Worm (Caenorhabditis elegans): Measurements from ENCODE around the gene pde-4.
A peak's percentile ranks its signal among the peaks of the same experiment; 100 is the strongest.

Gene pde-4

DNA sequence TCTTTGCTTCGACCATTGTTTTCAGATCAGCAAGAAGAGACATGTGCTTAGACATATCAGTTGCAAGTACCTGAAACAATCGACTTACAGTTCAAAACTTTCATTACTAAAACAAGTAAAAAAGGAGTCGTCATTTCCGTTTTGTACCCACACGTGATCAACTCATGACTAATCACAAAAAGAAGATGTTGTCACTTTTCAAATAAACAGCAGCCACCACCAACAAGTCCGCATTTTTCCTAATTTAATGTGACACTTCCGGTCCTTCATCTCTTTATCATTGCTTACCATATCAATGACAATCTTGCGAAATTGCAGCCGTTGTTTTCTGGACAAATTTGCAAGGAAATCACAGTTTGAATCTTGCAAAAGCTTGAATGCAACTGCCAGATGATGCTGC lies 22.4 kb downstream of the pde-4 start:
- TF ChIP-seq nhr-43 (tag; optimal IDR thresholded peaks at IDR 0.05; ENCODE audit: poor library complexity, severe bottlenecking) (peak; percentile 5), nhr-11 (tag; optimal IDR thresholded peaks at IDR 0.05) (no peak), nhr-12 (tag; optimal IDR thresholded peaks at IDR 0.05) (no peak), tbx-2 (tag; optimal IDR thresholded peaks at IDR 0.05) (no peak), ama-1 (optimal IDR thresholded peaks at IDR 0.05) (no peak), elt-3 (tag; optimal IDR thresholded peaks at IDR 0.05) (no peak), ceh-28 (tag; optimal IDR thresholded peaks at IDR 0.05) (no peak), skn-1 (tag; optimal IDR thresholded peaks at IDR 0.05) (no peak), ZK546.5 (tag; optimal IDR thresholded peaks at IDR 0.05) (no peak), nhr-25 (tag; optimal IDR thresholded peaks at IDR 0.05) (peak; percentile 20)

- TF ChIP-seq nfya-1 (tag; optimal IDR thresholded peaks at IDR 0.05; ENCODE audit: insufficient read depth) (peak; percentile 33), ztf-4 (tag; optimal IDR thresholded peaks at IDR 0.05) (no peak), aly-2 (tag; optimal IDR thresholded peaks at IDR 0.05) (no peak)
These were observed 26.1 kb downstream of the pde-4 start for ce11 chrII:7624995-7625394.

- no peak for TF ChIP-seq nhr-12 (tag; optimal IDR thresholded peaks at IDR 0.05)
- no peak for TF ChIP-seq pqm-1 (tag; optimal IDR thresholded peaks at IDR 0.05)
- no peak for TF ChIP-seq elt-3 (tag; optimal IDR thresholded peaks at IDR 0.05)
- no peak for TF ChIP-seq fkh-10 (GFP tag; optimal IDR thresholded peaks at IDR 0.05)
- no peak for TF ChIP-seq ceh-16 (tag; optimal IDR thresholded peaks at IDR 0.05)
- TF ChIP-seq hmg-11 (tag; optimal IDR thresholded peaks at IDR 0.05): no peak
- no peak for TF ChIP-seq mdl-1 (tag; optimal IDR thresholded peaks at IDR 0.05)
- no peak for TF ChIP-seq lin-15B (tag; optimal IDR thresholded peaks at IDR 0.05)
- TF ChIP-seq elt-1 (tag; optimal IDR thresholded peaks at IDR 0.05): no peak
- TF ChIP-seq eor-1 (tag; optimal IDR thresholded peaks at IDR 0.05): no peak
- TF ChIP-seq ZK546.5 (tag; optimal IDR thresholded peaks at IDR 0.05): no peak
These were observed 26.8 kb downstream of the pde-4 start for ce11 chrII:7624272-7624671.

ce11 chrII:7623466-7623865 lies 27.6 kb downstream of the pde-4 start:
- TF ChIP-seq nhr-11 (tag; optimal IDR thresholded peaks at IDR 0.05) (no peak), pqm-1 (tag; optimal IDR thresholded peaks at IDR 0.05) (peak; percentile 38), elt-2 (tag; optimal IDR thresholded peaks at IDR 0.05) (peak; percentile 76), ZK546.5 (tag; optimal IDR thresholded peaks at IDR 0.05) (no peak), ztf-4 (tag; optimal IDR thresholded peaks at IDR 0.05) (no peak), unc-62 (GFP tag; optimal IDR thresholded peaks at IDR 0.05) (no peak), nhr-28 (tag; optimal IDR thresholded peaks at IDR 0.05) (no peak), nfya-1 (tag; optimal IDR thresholded peaks at IDR 0.05; ENCODE audit: insufficient read depth) (peak; percentile 7), ama-1 (optimal IDR thresholded peaks at IDR 0.05) (no peak), pha-4 (tag; optimal IDR thresholded peaks at IDR 0.05) (peak; percentile 70), jun-1 (tag; optimal IDR thresholded peaks at IDR 0.05) (peak; percentile 43)

DNA sequence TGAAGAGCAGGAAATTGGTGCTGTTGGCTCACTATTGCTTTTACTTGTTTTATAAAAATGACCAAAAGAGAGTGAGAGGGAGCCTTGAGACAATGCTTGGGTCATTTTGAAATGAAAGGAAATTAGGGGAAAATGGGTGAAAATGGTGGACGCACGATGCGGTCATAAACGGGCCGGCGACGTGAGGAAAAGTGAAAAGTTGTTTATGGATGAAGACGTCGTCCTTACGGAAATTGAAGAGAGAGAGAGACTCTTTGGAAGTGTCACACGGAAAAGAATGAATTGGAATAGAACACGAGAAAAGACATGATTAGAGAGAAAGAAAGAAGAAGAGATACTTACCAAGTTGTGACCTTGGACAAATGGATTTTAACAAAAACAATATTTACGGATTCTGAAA lies 29.5 kb downstream of the pde-4 start:
- no peak for TF ChIP-seq pqm-1 (tag; optimal IDR thresholded peaks at IDR 0.05)
- peak; percentile 36 for TF ChIP-seq nhr-23 (tag; optimal IDR thresholded peaks at IDR 0.05)

DNA sequence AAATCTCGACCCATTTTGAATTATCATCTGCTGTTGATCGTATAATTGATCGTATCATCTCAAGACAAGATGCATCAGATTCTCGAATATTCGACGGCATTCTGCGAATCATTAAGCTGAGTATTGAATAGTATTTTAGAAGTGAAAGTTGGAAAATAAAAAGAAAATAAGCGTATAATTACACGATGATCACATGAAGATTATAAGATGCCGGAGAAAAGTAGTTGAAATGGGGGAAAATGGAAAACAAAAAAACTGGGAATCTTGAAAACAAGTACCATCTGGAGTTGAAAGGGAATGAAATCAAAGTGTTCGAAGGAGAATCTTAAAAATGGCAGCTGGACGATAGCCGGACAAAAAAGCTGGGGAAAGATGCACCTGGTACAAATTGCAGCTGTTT lies 30.6 kb downstream of the pde-4 start, which contains the start of gene R07G3.8:
Gene R07G3.8 (minus strand): TSS at position 101 of the 400 bp plus-strand sequence.
- no peak for TF ChIP-seq eor-1 (tag; optimal IDR thresholded peaks at IDR 0.05)
- no peak for TF ChIP-seq nhr-43 (tag; optimal IDR thresholded peaks at IDR 0.05; ENCODE audit: poor library complexity, severe bottlenecking)
- no peak for TF ChIP-seq ceh-28 (tag; optimal IDR thresholded peaks at IDR 0.05)
- TF ChIP-seq nhr-67 (tag; optimal IDR thresholded peaks at IDR 0.05): no peak
- no peak for TF ChIP-seq unc-39 (tag; optimal IDR thresholded peaks at IDR 0.05)
- TF ChIP-seq ceh-9 (tag; optimal IDR thresholded peaks at IDR 0.05): no peak
- no peak for TF ChIP-seq ceh-82 (tag; optimal IDR thresholded peaks at IDR 0.05)
- TF ChIP-seq daf-12 (tag; optimal IDR thresholded peaks at IDR 0.05): no peak
- no peak for TF ChIP-seq ceh-16 (tag; optimal IDR thresholded peaks at IDR 0.05)
- TF ChIP-seq pqm-1 (tag; optimal IDR thresholded peaks at IDR 0.05): no peak
- no peak for TF ChIP-seq ama-1 (optimal IDR thresholded peaks at IDR 0.05)
- no peak for TF ChIP-seq elt-2 (tag; optimal IDR thresholded peaks at IDR 0.05)
- no peak for TF ChIP-seq hmg-11 (tag; optimal IDR thresholded peaks at IDR 0.05)
- TF ChIP-seq jun-1 (tag; optimal IDR thresholded peaks at IDR 0.05): no peak
- no peak for TF ChIP-seq elt-1 (tag; optimal IDR thresholded peaks at IDR 0.05)
